Worm (Caenorhabditis elegans) whole organism, mixed stage, embryonic: Measurements from ENCODE around the gene str-10.

Experiments
- M03D4.4 ChIP-seq: sonication (generic microtip); optimal IDR thresholded peaks from 2 replicates; lab custom pipeline; 2017; ENCODE audit warnings: mild to moderate bottlenecking, missing genetic modification characterization, missing compliant biosample characterization
- bed-3 ChIP-seq: fragments of 200-800 bp; sonication (Bioruptor generic); optimal IDR thresholded peaks from 3 replicates; lab custom pipeline; 2018; ENCODE audit warnings: mild to moderate bottlenecking, missing genetic modification characterization, moderate library complexity, missing compliant biosample characterization
- blmp-1 ChIP-seq: fragments of 150-350 bp; optimal IDR thresholded peaks from 2 replicates; lab custom pipeline; 2014; ENCODE audit warnings: missing biosample characterization, missing genetic modification characterization
- ceh-39 ChIP-seq: fragments of 150-350 bp; optimal IDR thresholded peaks from 2 replicates; lab custom pipeline; 2014; ENCODE audit warnings: missing biosample characterization, missing genetic modification characterization
- ceh-43 ChIP-seq: fragments of 200-800 bp; sonication (Bioruptor generic); optimal IDR thresholded peaks from 2 replicates; lab custom pipeline; 2018; ENCODE audit warnings: mild to moderate bottlenecking, missing genetic modification characterization, moderate library complexity, missing compliant biosample characterization
- ceh-83 ChIP-seq: fragments of 200-800 bp; sonication (Bioruptor generic); optimal IDR thresholded peaks from 2 replicates; lab custom pipeline; 2018; ENCODE audit warnings: mild to moderate bottlenecking, missing genetic modification characterization, missing compliant biosample characterization
- ces-1 ChIP-seq: fragments of 150-350 bp; optimal IDR thresholded peaks from 2 replicates; lab custom pipeline; 2014; ENCODE audit warnings: missing biosample characterization, missing genetic modification reagents, missing genetic modification characterization
- cnd-1 ChIP-seq: fragments of 200-800 bp; sonication (Bioruptor generic); optimal IDR thresholded peaks from 2 replicates; lab custom pipeline; 2018; ENCODE audit warnings: mild to moderate bottlenecking, missing genetic modification characterization, missing compliant biosample characterization
- drap-1 ChIP-seq: fragments of 200-800 bp; sonication (Bioruptor generic); optimal IDR thresholded peaks from 3 replicates; lab custom pipeline; 2018; ENCODE audit warnings: mild to moderate bottlenecking, missing genetic modification characterization, missing compliant biosample characterization
- elt-1 ChIP-seq: sonication (generic microtip); optimal IDR thresholded peaks from 2 replicates; lab custom pipeline; 2017; ENCODE audit warnings: missing genetic modification characterization, mild to moderate bottlenecking, missing compliant biosample characterization, antibody characterized with exemption, moderate library complexity, borderline replicate concordance; ENCODE audit not compliant: insufficient read depth
- elt-3 ChIP-seq: fragments of 150-350 bp; optimal IDR thresholded peaks from 2 replicates; lab custom pipeline; 2014; ENCODE audit warnings: missing biosample characterization, missing genetic modification characterization
- flh-1 ChIP-seq: fragments of 200-800 bp; sonication (Bioruptor generic); optimal IDR thresholded peaks from 2 replicates; lab custom pipeline; 2018; ENCODE audit warnings: mild to moderate bottlenecking, missing genetic modification characterization, moderate library complexity, missing compliant biosample characterization
- ham-2 ChIP-seq: fragments of 200-800 bp; sonication (Bioruptor generic); optimal IDR thresholded peaks from 2 replicates; lab custom pipeline; 2018; ENCODE audit warnings: mild to moderate bottlenecking, missing genetic modification characterization, missing compliant biosample characterization
- hlh-1 ChIP-seq: fragments of 150-350 bp; optimal IDR thresholded peaks from 2 replicates; lab custom pipeline; 2014; ENCODE audit warnings: missing biosample characterization, missing genetic modification reagents, missing genetic modification characterization
- lin-13 ChIP-seq: fragments of 150-350 bp; optimal IDR thresholded peaks from 2 replicates; lab custom pipeline; 2014; ENCODE audit warnings: missing biosample characterization, missing genetic modification characterization
- mab-5 ChIP-seq: fragments of 150-350 bp; optimal IDR thresholded peaks from 2 replicates; lab custom pipeline; 2014; ENCODE audit warnings: missing biosample characterization, missing genetic modification characterization
- mep-1 ChIP-seq: fragments of 150-350 bp; optimal IDR thresholded peaks from 2 replicates; lab custom pipeline; 2017; ENCODE audit warnings: missing biosample characterization, missing genetic modification reagents, missing genetic modification characterization, inconsistent platforms
- mls-2 ChIP-seq: sonication (generic microtip); optimal IDR thresholded peaks from 2 replicates; lab custom pipeline; 2016; ENCODE audit warnings: mild to moderate bottlenecking, missing genetic modification characterization, moderate library complexity, missing compliant biosample characterization
- nhr-12 ChIP-seq: fragments of 150-350 bp; optimal IDR thresholded peaks from 2 replicates; lab custom pipeline; 2014; ENCODE audit warnings: missing biosample characterization, missing genetic modification characterization
- nhr-2 ChIP-seq: fragments of 150-350 bp; optimal IDR thresholded peaks from 2 replicates; lab custom pipeline; 2014; ENCODE audit warnings: missing biosample characterization, missing genetic modification characterization
- nhr-237 ChIP-seq: fragments of 150-350 bp; optimal IDR thresholded peaks from 2 replicates; lab custom pipeline; 2014; ENCODE audit warnings: missing biosample characterization, missing genetic modification characterization
- nhr-28 ChIP-seq: fragments of 150-350 bp; optimal IDR thresholded peaks from 2 replicates; lab custom pipeline; 2014; ENCODE audit warnings: missing biosample characterization, missing genetic modification characterization
- nhr-76 ChIP-seq: sonication (generic microtip); optimal IDR thresholded peaks from 2 replicates; lab custom pipeline; 2017; ENCODE audit warnings: missing biosample characterization, missing genetic modification characterization
- pha-4 ChIP-seq: fragments of 150-350 bp; optimal IDR thresholded peaks from 2 replicates; lab custom pipeline; 2018; ENCODE audit warnings: missing biosample characterization, missing genetic modification reagents, missing genetic modification characterization
- sem-2 ChIP-seq: fragments of 200-800 bp; sonication (Bioruptor generic); optimal IDR thresholded peaks from 2 replicates; lab custom pipeline; 2018; ENCODE audit warnings: mild to moderate bottlenecking, missing genetic modification characterization, missing compliant biosample characterization
- snpc-4 ChIP-seq: fragments of 150-350 bp; optimal IDR thresholded peaks from 2 replicates; lab custom pipeline; 2014; ENCODE audit warnings: missing biosample characterization, missing genetic modification characterization
- sptf-1 ChIP-seq: sonication (generic microtip); optimal IDR thresholded peaks from 2 replicates; lab custom pipeline; 2017; ENCODE audit warnings: mild to moderate bottlenecking, missing genetic modification characterization, moderate library complexity, missing compliant biosample characterization
- tbx-8 ChIP-seq: fragments of 200-800 bp; sonication (Bioruptor generic); optimal IDR thresholded peaks from 2 replicates; lab custom pipeline; 2018; ENCODE audit warnings: mild to moderate bottlenecking, missing genetic modification characterization, moderate library complexity, missing compliant biosample characterization
- unc-120 ChIP-seq: sonication (generic microtip); optimal IDR thresholded peaks from 2 replicates; lab custom pipeline; 2017; ENCODE audit warnings: missing genetic modification characterization, missing compliant biosample characterization; ENCODE audit not compliant: poor library complexity, severe bottlenecking
- unc-39 ChIP-seq: fragments of 150-350 bp; optimal IDR thresholded peaks from 2 replicates; lab custom pipeline; 2014; ENCODE audit warnings: missing biosample characterization, missing genetic modification characterization
- unc-62 ChIP-seq: fragments of 150-350 bp; optimal IDR thresholded peaks from 2 replicates; lab custom pipeline; 2014; ENCODE audit warnings: missing biosample characterization, missing genetic modification reagents, missing genetic modification characterization
- zip-8 ChIP-seq: fragments of 150-350 bp; optimal IDR thresholded peaks from 2 replicates; lab custom pipeline; 2014; ENCODE audit warnings: missing biosample characterization, missing genetic modification characterization
- ztf-11 ChIP-seq: fragments of 150-350 bp; optimal IDR thresholded peaks from 2 replicates; lab custom pipeline; 2014; ENCODE audit warnings: missing biosample characterization, missing genetic modification characterization

str-10 gene

ce11 chrX:13088539-13088938, 6.1 kb downstream of the str-10 start:
- TF ChIP-seq ces-1 (GFP tag; lab: Kevin White, UChicago), result no peak
- TF ChIP-seq ham-2 (GFP tag; lab: Kevin White, UChicago), result no peak
- no peak for TF ChIP-seq flh-1 (GFP tag; lab: Kevin White, UChicago)
- TF ChIP-seq unc-62, result no peak
- TF ChIP-seq bed-3 (GFP tag; lab: Kevin White, UChicago), result no peak
- TF ChIP-seq ceh-39 (tag; lab: Kevin White, UChicago), result no peak
- no peak for TF ChIP-seq pha-4 (tag; lab: Kevin White, UChicago)
- TF ChIP-seq mep-1 (tag; lab: Kevin White, UChicago), result no peak
- TF ChIP-seq elt-1 (tag; lab: Kevin White, UChicago), result no peak
- no peak for TF ChIP-seq sptf-1
- no peak for TF ChIP-seq ceh-43 (GFP tag; lab: Kevin White, UChicago)
- TF ChIP-seq nhr-28 (tag; lab: Kevin White, UChicago), result no peak
- no peak for TF ChIP-seq blmp-1 (tag; lab: Kevin White, UChicago)
- TF ChIP-seq M03D4.4, result no peak
- TF ChIP-seq ztf-11 (tag; lab: Kevin White, UChicago), result no peak
- no peak for TF ChIP-seq hlh-1 (tag; lab: Kevin White, UChicago)
- TF ChIP-seq, all 35 proteins: peak for 0

ce11 chrX:13090665-13091064, 8.2 kb downstream of the str-10 start, which contains the start of gene R03G8.3:
TSS of gene R03G8.3 (plus strand) at chrX:13090965.
- TF ChIP-seq mls-2 (no peak), lin-13 (tag; lab: Kevin White, UChicago) (no peak), nhr-237 (tag; lab: Kevin White, UChicago) (no peak), nhr-2 (tag; lab: Kevin White, UChicago) (no peak), drap-1 (no peak), ham-2 (GFP tag; lab: Kevin White, UChicago) (no peak), elt-3 (tag; lab: Kevin White, UChicago) (no peak), elt-1 (tag; lab: Kevin White, UChicago) (no peak), zip-8 (tag; lab: Kevin White, UChicago) (no peak), nhr-12 (tag; lab: Kevin White, UChicago) (no peak), sem-2 (GFP tag; lab: Kevin White, UChicago) (no peak), bed-3 (GFP tag; lab: Kevin White, UChicago) (no peak), unc-39 (no peak), blmp-1 (tag; lab: Kevin White, UChicago) (no peak), cnd-1 (tag; lab: Kevin White, UChicago) (no peak), ceh-83 (GFP tag; lab: Kevin White, UChicago) (no peak)

ce11 chrX:13091199-13091598, 8.8 kb downstream of the str-10 start:
- TF ChIP-seq zip-8 (tag; lab: Kevin White, UChicago) (no peak), drap-1 (no peak), M03D4.4 (no peak), elt-3 (tag; lab: Kevin White, UChicago) (no peak), sem-2 (GFP tag; lab: Kevin White, UChicago) (no peak), sptf-1 (no peak), nhr-28 (tag; lab: Kevin White, UChicago) (no peak), ces-1 (GFP tag; lab: Kevin White, UChicago) (no peak), lin-13 (tag; lab: Kevin White, UChicago) (no peak), elt-1 (tag; lab: Kevin White, UChicago) (no peak), cnd-1 (tag; lab: Kevin White, UChicago) (no peak), mab-5 (no peak), nhr-76 (tag; lab: Kevin White, UChicago) (no peak)

- TF ChIP-seq M03D4.4 (no peak), unc-62 (no peak), mab-5 (no peak), nhr-237 (tag; lab: Kevin White, UChicago) (no peak)
These were observed 18.0 kb downstream of the str-10 start, which contains the start of gene R03G8.6 for ce11 chrX:13100410-13100809. TSS of gene R03G8.6 (minus strand) at chrX:13100510.

ce11 chrX:13102838-13103237, 20.4 kb downstream of the str-10 start:
- TF ChIP-seq ceh-39 (tag; lab: Kevin White, UChicago) (no peak), ham-2 (GFP tag; lab: Kevin White, UChicago) (no peak), unc-120 (tag; lab: Kevin White, UChicago) (no peak), flh-1 (GFP tag; lab: Kevin White, UChicago) (no peak), zip-8 (tag; lab: Kevin White, UChicago) (no peak), mls-2 (no peak), mab-5 (no peak), ceh-43 (GFP tag; lab: Kevin White, UChicago) (no peak), M03D4.4 (no peak), bed-3 (GFP tag; lab: Kevin White, UChicago) (no peak), blmp-1 (tag; lab: Kevin White, UChicago) (no peak), snpc-4 (tag; lab: Kevin White, UChicago) (no peak), mep-1 (tag; lab: Kevin White, UChicago) (no peak), tbx-8 (no peak), drap-1 (no peak)
